Worm (Caenorhabditis elegans): ENCODE data around the gene ceh-16.

DNA sequence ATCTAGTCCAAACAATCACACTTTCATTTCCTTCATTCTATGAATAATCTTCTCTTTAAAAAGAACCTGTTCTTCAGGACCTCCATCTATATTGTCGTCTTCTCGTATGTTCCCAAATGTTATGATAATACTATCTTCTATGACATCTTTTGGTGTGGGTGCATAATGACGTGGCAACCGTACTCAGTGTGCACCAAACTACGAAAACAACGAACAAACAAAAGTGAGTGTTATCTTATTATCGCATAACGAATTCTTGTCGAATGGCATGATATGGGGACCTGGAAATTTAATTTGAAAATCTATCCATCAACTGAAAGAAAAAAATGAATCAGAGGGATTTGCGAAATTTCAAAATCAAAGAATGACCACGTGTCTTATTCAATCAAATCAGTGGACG is 33.5 kb downstream of the ceh-16 start:
- TF ChIP-seq him-1 (tag; optimal IDR thresholded peaks at IDR 0.05) (no peak), dao-5 (tag; optimal IDR thresholded peaks at IDR 0.05) (no peak), W03F9.2 (tag; optimal IDR thresholded peaks at IDR 0.05) (no peak)
